Fruit fly (Drosophila melanogaster) whole organism, embryonic: ENCODE data around the gene APC4.

Experiments
- Adf1 ChIP-seq: fragments of 200-800 bp; sonication (Bioruptor generic); IDR thresholded peaks from 2 replicates; pipeline ENCODE4 v1.3.6; 2022; ENCODE audit warnings: missing biosample characterization, missing genetic modification characterization
- CG10147 ChIP-seq: fragments of 200-800 bp; sonication (Bioruptor generic); optimal IDR thresholded peaks from 2 replicates; lab custom pipeline; 2019; ENCODE audit warnings: missing biosample characterization, mild to moderate bottlenecking, missing genetic modification characterization, moderate library complexity
- CG10431 ChIP-seq: fragments of 200-800 bp; sonication (Bioruptor generic); optimal IDR thresholded peaks from 3 replicates; lab custom pipeline; 2018; ENCODE audit warnings: missing biosample characterization, mild to moderate bottlenecking, missing genetic modification characterization
- CG10979 ChIP-seq: fragments of 200-800 bp; sonication (Bioruptor generic); optimal IDR thresholded peaks from 2 replicates; lab custom pipeline; 2018; ENCODE audit warnings: missing biosample characterization, mild to moderate bottlenecking, missing genetic modification characterization, moderate library complexity
- CG11093 ChIP-seq: fragments of 200-800 bp; sonication (Bioruptor generic); IDR thresholded peaks from 3 replicates; pipeline ENCODE4 v1.3.6; 2022; ENCODE audit warnings: missing biosample characterization, missing genetic modification characterization
- CG11695 ChIP-seq: fragments of 200-800 bp; sonication (Bioruptor generic); IDR thresholded peaks from 3 replicates; pipeline ENCODE4 v1.3.6; 2022; ENCODE audit warnings: missing biosample characterization, missing genetic modification characterization
- CG15073 ChIP-seq: fragments of 200-800 bp; sonication (Bioruptor generic); optimal IDR thresholded peaks from 2 replicates; lab custom pipeline; 2016; ENCODE audit warnings: missing biosample characterization, missing genetic modification characterization
- CG15269 ChIP-seq: fragments of 200-800 bp; sonication (Bioruptor generic); optimal IDR thresholded peaks from 2 replicates; lab custom pipeline; 2018; ENCODE audit warnings: missing biosample characterization, mild to moderate bottlenecking, missing genetic modification characterization, moderate library complexity
- CG1529 ChIP-seq: fragments of 200-800 bp; sonication (Bioruptor generic); optimal IDR thresholded peaks from 3 replicates; lab custom pipeline; 2018; ENCODE audit warnings: missing biosample characterization, missing genetic modification characterization
- CG30403 ChIP-seq: fragments of 200-800 bp; sonication (Bioruptor generic); optimal IDR thresholded peaks from 3 replicates; lab custom pipeline; 2016; ENCODE audit warnings: missing biosample characterization, missing genetic modification characterization
- CG31224 ChIP-seq: fragments of 200-800 bp; sonication (Bioruptor generic); IDR thresholded peaks from 2 replicates; pipeline ENCODE4 v1.3.6; 2022; ENCODE audit warnings: missing biosample characterization, missing genetic modification characterization
- CG5180 ChIP-seq: fragments of 200-800 bp; sonication (Bioruptor generic); optimal IDR thresholded peaks from 3 replicates; lab custom pipeline; 2017; ENCODE audit warnings: missing biosample characterization, missing genetic modification characterization, mild to moderate bottlenecking, moderate library complexity, missing genetic modification reagents
- CG8281 ChIP-seq: fragments of 200-800 bp; sonication (Bioruptor generic); optimal IDR thresholded peaks from 2 replicates; lab custom pipeline; 2018; ENCODE audit warnings: missing biosample characterization, mild to moderate bottlenecking, missing genetic modification characterization, moderate library complexity
- CG8478 ChIP-seq: fragments of >200 bp; optimal IDR thresholded peaks from 2 replicates; lab custom pipeline; 2018
- CG8924 ChIP-seq: fragments of 200-800 bp; optimal IDR thresholded peaks from 3 replicates; lab custom pipeline; 2019; ENCODE audit warnings: missing biosample characterization, mild to moderate bottlenecking, missing genetic modification characterization, moderate library complexity
- Deaf1 ChIP-seq: fragments of 200-800 bp; optimal IDR thresholded peaks from 3 replicates; lab custom pipeline; 2019; ENCODE audit warnings: missing biosample characterization, mild to moderate bottlenecking, missing genetic modification characterization, moderate library complexity
- Eip74EF ChIP-seq, 2 experiments: fragments of 200-800 bp in 1 of 2; fragments of >200 bp in 1 of 2; sonication (Bioruptor generic) in 1 of 2; optimal IDR thresholded peaks; 2 replicates each; lab custom pipeline; 2017 to 2019; ENCODE audit warnings: missing biosample characterization in 2 of 2, missing genetic modification characterization in 2 of 2, mild to moderate bottlenecking in 1 of 2, moderate library complexity in 1 of 2
- Fer2 ChIP-seq: fragments of 200-800 bp; sonication (Bioruptor generic); optimal IDR thresholded peaks from 2 replicates; lab custom pipeline; 2018; ENCODE audit warnings: missing biosample characterization, mild to moderate bottlenecking, missing genetic modification characterization, moderate library complexity
- HLH3B ChIP-seq: fragments of 200-800 bp; sonication (Bioruptor generic); IDR thresholded peaks from 2 replicates; pipeline ENCODE4 v1.3.6; 2022; ENCODE audit warnings: missing biosample characterization, missing genetic modification characterization
- MTF-1 ChIP-seq: fragments of 200-800 bp; sonication (Bioruptor generic); optimal IDR thresholded peaks from 2 replicates; lab custom pipeline; 2018; ENCODE audit warnings: missing biosample characterization, mild to moderate bottlenecking, missing genetic modification characterization, borderline replicate concordance
- Med ChIP-seq: fragments of 200-800 bp; sonication (Bioruptor generic); peaks from one replicate; lab custom pipeline; 2016; ENCODE audit warnings: missing biosample characterization, missing genetic modification characterization, mild to moderate bottlenecking, inconsistent platforms, moderate library complexity
- NfI ChIP-seq: fragments of 200-800 bp; sonication (Bioruptor generic); optimal IDR thresholded peaks from 3 replicates; lab custom pipeline; 2018; ENCODE audit warnings: missing biosample characterization, mild to moderate bottlenecking, missing genetic modification characterization, moderate library complexity
- Ptx1 ChIP-seq: fragments of 200-800 bp; sonication (Bioruptor generic); IDR thresholded peaks from 2 replicates; pipeline ENCODE4 v1.3.6; 2022; ENCODE audit warnings: missing biosample characterization, missing genetic modification characterization
- Ravus ChIP-seq: fragments of 200-800 bp; sonication (Bioruptor generic); IDR thresholded peaks from 2 replicates; pipeline ENCODE4 v1.3.6; 2022; ENCODE audit warnings: missing biosample characterization, missing genetic modification characterization
- Stat92E ChIP-seq, 3 experiments: fragments of >200 bp in 2 of 3; fragments of 200-800 bp in 1 of 3; sonication (Bioruptor generic) in 1 of 3; optimal IDR thresholded peaks; 2 replicates each; lab custom pipeline; 2017 to 2019; ENCODE audit warnings: missing biosample characterization in 3 of 3, missing genetic modification characterization in 3 of 3, mild to moderate bottlenecking in 1 of 3, moderate library complexity in 1 of 3
- abd-A ChIP-seq: fragments of 200-800 bp; sonication (Bioruptor generic); optimal IDR thresholded peaks from 3 replicates; lab custom pipeline; 2019; ENCODE audit warnings: missing biosample characterization, mild to moderate bottlenecking, missing genetic modification characterization, moderate library complexity
- amos ChIP-seq: fragments of 200-800 bp; sonication (Bioruptor generic); IDR thresholded peaks from 2 replicates; pipeline ENCODE4 v1.3.6; 2022; ENCODE audit warnings: missing biosample characterization, missing genetic modification characterization; ENCODE audit not compliant: partially characterized antibody
- cg ChIP-seq: fragments of 200-800 bp; sonication (Bioruptor generic); optimal IDR thresholded peaks from 3 replicates; lab custom pipeline; 2019; ENCODE audit warnings: missing biosample characterization, mild to moderate bottlenecking, missing genetic modification characterization, moderate library complexity
- dpn ChIP-seq, 2 experiments: fragments of 200-800 bp; sonication (Bioruptor generic); optimal IDR thresholded peaks; 3 replicates each; lab custom pipeline; 2016; ENCODE audit warnings: missing biosample characterization in 2 of 2, missing genetic modification characterization in 2 of 2
- ewg ChIP-seq: fragments of 200-800 bp; sonication (Bioruptor generic); optimal IDR thresholded peaks from 3 replicates; lab custom pipeline; 2017; ENCODE audit warnings: mild to moderate bottlenecking, missing biosample characterization, missing genetic modification reagents, missing genetic modification characterization
- eyg ChIP-seq: fragments of 200-800 bp; sonication (Bioruptor generic); optimal IDR thresholded peaks from 3 replicates; lab custom pipeline; 2016; ENCODE audit warnings: missing biosample characterization, missing genetic modification characterization
- fd3F ChIP-seq: fragments of 200-800 bp; sonication (Bioruptor generic); optimal IDR thresholded peaks from 2 replicates; lab custom pipeline; 2018; ENCODE audit warnings: missing biosample characterization, mild to moderate bottlenecking, missing genetic modification characterization, moderate library complexity
- gsb-n ChIP-seq: fragments of 200-800 bp; sonication (Bioruptor generic); optimal IDR thresholded peaks from 3 replicates; lab custom pipeline; 2018; ENCODE audit warnings: missing biosample characterization, mild to moderate bottlenecking, missing genetic modification characterization
- ham ChIP-seq: fragments of 200-800 bp; sonication (Bioruptor generic); IDR thresholded peaks from 2 replicates; pipeline ENCODE4 v1.3.6; 2022; ENCODE audit warnings: missing biosample characterization, missing genetic modification characterization
- ind ChIP-seq: fragments of 200-800 bp; sonication (Bioruptor generic); optimal IDR thresholded peaks from 3 replicates; lab custom pipeline; 2016; ENCODE audit warnings: missing biosample characterization, missing genetic modification characterization
- kni ChIP-seq: fragments of 200-800 bp; sonication (Bioruptor generic); optimal IDR thresholded peaks from 3 replicates; lab custom pipeline; 2017; ENCODE audit warnings: mild to moderate bottlenecking, missing biosample characterization, missing genetic modification reagents, missing genetic modification characterization
- lab ChIP-seq: fragments of 200-800 bp; sonication (Bioruptor generic); optimal IDR thresholded peaks from 3 replicates; lab custom pipeline; 2017; ENCODE audit warnings: missing biosample characterization, missing genetic modification characterization, mild to moderate bottlenecking, moderate library complexity, missing genetic modification reagents
- nerfin-1 ChIP-seq: fragments of 200-800 bp; sonication (Bioruptor generic); optimal IDR thresholded peaks from 3 replicates; lab custom pipeline; 2019; ENCODE audit warnings: missing biosample characterization, mild to moderate bottlenecking, missing genetic modification characterization, moderate library complexity
- prd ChIP-seq, 3 experiments: fragments of >200 bp in 2 of 3; fragments of 200-800 bp in 1 of 3; sonication (Bioruptor generic) in 1 of 3; optimal IDR thresholded peaks in 2 of 3; IDR thresholded peaks in 1 of 3; 2 replicates in 2 of 3; 3 replicates in 1 of 3; pipeline versions ENCODE4 v1.3.6 to Lab custom; 2017 to 2022; ENCODE audit warnings: missing biosample characterization in 1 of 3, missing genetic modification characterization in 1 of 3
- pros ChIP-seq: fragments of 200-800 bp; sonication (Bioruptor generic); optimal IDR thresholded peaks from 3 replicates; lab custom pipeline; 2019; ENCODE audit warnings: missing biosample characterization, mild to moderate bottlenecking, missing genetic modification characterization, moderate library complexity
- sens ChIP-seq: fragments of 200-800 bp; sonication (Bioruptor generic); peaks from one replicate; lab custom pipeline; 2016; ENCODE audit warnings: missing biosample characterization, missing genetic modification characterization
- sens-2 ChIP-seq: fragments of 200-800 bp; sonication (Bioruptor generic); IDR thresholded peaks from 2 replicates; pipeline ENCODE4 v1.3.6; 2022; ENCODE audit warnings: missing biosample characterization, missing genetic modification characterization
- so ChIP-seq: fragments of 200-800 bp; sonication (Bioruptor generic); IDR thresholded peaks from 3 replicates; pipeline ENCODE4 v1.3.6; 2022; ENCODE audit warnings: missing biosample characterization, missing genetic modification characterization
- sqz ChIP-seq: fragments of 200-800 bp; sonication (Bioruptor generic); optimal IDR thresholded peaks from 3 replicates; lab custom pipeline; 2018; ENCODE audit warnings: missing biosample characterization, mild to moderate bottlenecking, missing genetic modification characterization
- toy ChIP-seq: fragments of 200-800 bp; sonication (Bioruptor generic); IDR thresholded peaks from 2 replicates; pipeline ENCODE4 v1.3.6; 2022; ENCODE audit warnings: missing biosample characterization, missing genetic modification characterization
- trem ChIP-seq: fragments of 200-800 bp; optimal IDR thresholded peaks from 3 replicates; lab custom pipeline; 2019; ENCODE audit warnings: missing biosample characterization, mild to moderate bottlenecking, missing genetic modification characterization, moderate library complexity
- usp ChIP-seq: fragments of >200 bp; optimal IDR thresholded peaks from 2 replicates; lab custom pipeline; 2017; ENCODE audit warnings: missing biosample characterization, missing genetic modification characterization

The APC4 gene

dm6 chrX:9130243-9130642 is 47.5 kb downstream of the APC4 start:
- TF ChIP-seq Med: peak; percentile 14
- peak; percentile 85 for TF ChIP-seq CG8281 (tag; lab: Kevin White, UChicago)
- no peak for TF ChIP-seq CG10147 (GFP tag; lab: Kevin White, UChicago)
- TF ChIP-seq gsb-n (tag; lab: Kevin White, UChicago): peak; percentile 78
- peak; percentile 11 for TF ChIP-seq kni
- no peak for TF ChIP-seq CG11695 (GFP tag; lab: Robert Waterston, UW)
- TF ChIP-seq abd-A (tag; lab: Kevin White, UChicago): peak; percentile 11
- TF ChIP-seq pros (GFP tag; lab: Kevin White, UChicago): peak; percentile 91
- TF ChIP-seq CG5180 (GFP tag; lab: Kevin White, UChicago): peak; percentile 53
- TF ChIP-seq, all 482 proteins: peak for 7

- no peak for TF ChIP-seq CG15073 (GFP tag; lab: Kevin White, UChicago)
- no peak for TF ChIP-seq CG1529 (GFP tag; lab: Kevin White, UChicago)
- TF ChIP-seq ewg (GFP tag; lab: Kevin White, UChicago): no peak
- TF ChIP-seq eyg (GFP tag; lab: Kevin White, UChicago): no peak
- TF ChIP-seq dpn (GFP tag; optimal IDR thresholded peaks at IDR 0.05; lab: Kevin White, UChicago): no peak
- TF ChIP-seq ham: no peak
- peak; percentile 2 for TF ChIP-seq cg (GFP tag; lab: Kevin White, UChicago)
- no peak for TF ChIP-seq Ravus (GFP tag; lab: Robert Waterston, UW)
- TF ChIP-seq Adf1 (GFP tag; lab: Robert Waterston, UW): no peak
- TF ChIP-seq CG10979 (tag; lab: Kevin White, UChicago): no peak
- TF ChIP-seq prd (optimal IDR thresholded peaks at IDR 0.05; lab: Kevin White, UChicago): no peak
- TF ChIP-seq prd (GFP tag; IDR thresholded peaks at IDR 0.05; lab: Robert Waterston, UW): no peak
- no peak for TF ChIP-seq NfI (GFP tag; lab: Kevin White, UChicago)
- TF ChIP-seq CG10431: no peak
- no peak for TF ChIP-seq Eip74EF (GFP tag; optimal IDR thresholded peaks at IDR 0.05; lab: Kevin White, UChicago)
- no peak for TF ChIP-seq ind (GFP tag; lab: Kevin White, UChicago)
- TF ChIP-seq Med: no peak
- peak in 1 of 3 experiments; percentile 91 for TF ChIP-seq Stat92E (GFP tag; optimal IDR thresholded peaks at IDR 0.05; lab: Kevin White, UChicago)
- no peak for TF ChIP-seq CG15269 (tag; lab: Kevin White, UChicago)
- TF ChIP-seq, all 482 proteins: peak for 2
Measured at dm6 chrX:9131523-9131922, 48.8 kb downstream of the APC4 start.

- TF ChIP-seq so (GFP tag; lab: Robert Waterston, UW) (no peak), sens-2 (no peak), MTF-1 (no peak), CG8924 (no peak), nerfin-1 (tag; lab: Kevin White, UChicago) (no peak), amos (no peak), lab (GFP tag; lab: Kevin White, UChicago) (no peak), CG30403 (GFP tag; lab: Kevin White, UChicago) (no peak), Ptx1 (no peak), toy (GFP tag; lab: Robert Waterston, UW) (no peak), Fer2 (tag; lab: Kevin White, UChicago) (no peak), CG31224 (GFP tag; lab: Robert Waterston, UW) (no peak), usp (GFP tag; lab: Kevin White, UChicago) (no peak), trem (tag; lab: Kevin White, UChicago) (no peak), sens (GFP tag; lab: Kevin White, UChicago) (peak; percentile 43), Deaf1 (peak; percentile 2), pros (GFP tag; lab: Kevin White, UChicago) (peak; percentile 29), HLH3B (GFP tag; lab: Robert Waterston, UW) (no peak), sqz (GFP tag; lab: Kevin White, UChicago) (peak; percentile 40), CG8478 (no peak), CG11093 (GFP tag; lab: Robert Waterston, UW) (no peak), fd3F (no peak)
Measured at dm6 chrX:9132589-9133237, 50.0 kb downstream of the APC4 start.
